Worm (Caenorhabditis elegans): ENCODE measurements around the gene srsx-5.

DNA sequence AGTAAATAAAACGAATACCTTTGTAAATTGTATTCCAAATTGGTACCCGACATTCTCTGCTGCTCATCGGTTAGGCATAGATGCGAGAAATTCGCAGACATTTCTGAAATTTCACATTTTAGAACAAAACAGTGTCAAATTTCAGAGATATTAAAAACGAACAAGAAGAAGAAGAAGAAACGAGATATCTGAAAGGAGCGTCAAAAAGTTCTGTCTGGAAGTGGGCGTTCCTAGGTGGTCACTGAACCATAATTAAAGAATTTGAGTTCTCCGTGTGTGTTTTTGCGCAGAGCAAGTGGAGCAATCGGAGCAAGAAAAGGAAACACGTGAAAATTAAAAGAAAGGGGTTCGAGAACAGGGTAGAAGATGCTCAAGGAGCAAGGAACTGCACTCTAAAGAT lies 29.0 kb upstream of the srsx-5 start, which contains the start of gene F40A3.7:
- TF ChIP-seq him-1 (tag; optimal IDR thresholded peaks at IDR 0.05), result no peak
- no peak for TF ChIP-seq W03F9.2 (tag; optimal IDR thresholded peaks at IDR 0.05)
- TF ChIP-seq dao-5 (tag; optimal IDR thresholded peaks at IDR 0.05), result no peak

Measured in whole organism, L4/young adult.